Worm (Caenorhabditis elegans) whole organism, L2 larva: ENCODE measurements around the gene srh-141.

Source experiments
- C34F6.9 ChIP-seq: fragments of 150-350 bp; optimal IDR thresholded peaks from 2 replicates; lab custom pipeline; 2014; ENCODE audit warnings: missing biosample characterization, missing genetic modification characterization
- F13H6.1 ChIP-seq: sonication (generic microtip); optimal IDR thresholded peaks from 2 replicates; lab custom pipeline; 2016; ENCODE audit warnings: missing genetic modification characterization, missing compliant biosample characterization
- R02D3.7 ChIP-seq: fragments of 150-350 bp; optimal IDR thresholded peaks from 2 replicates; lab custom pipeline; 2014; ENCODE audit warnings: missing biosample characterization, missing genetic modification characterization
- ZK546.5 ChIP-seq: sonication (generic microtip); optimal IDR thresholded peaks from 2 replicates; lab custom pipeline; 2017; ENCODE audit warnings: missing biosample characterization, missing genetic modification characterization
- alr-1 ChIP-seq: fragments of 150-350 bp; optimal IDR thresholded peaks from 2 replicates; lab custom pipeline; 2014; ENCODE audit warnings: missing biosample characterization, missing genetic modification characterization
- blmp-1 ChIP-seq: sonication (generic microtip); optimal IDR thresholded peaks from 2 replicates; lab custom pipeline; 2017; ENCODE audit warnings: missing genetic modification characterization, mild to moderate bottlenecking, missing compliant biosample characterization, antibody characterized with exemption, moderate library complexity; ENCODE audit not compliant: insufficient read depth
- ceh-82 ChIP-seq: fragments of 150-350 bp; optimal IDR thresholded peaks from 2 replicates; lab custom pipeline; 2014; ENCODE audit warnings: missing biosample characterization, missing genetic modification characterization
- crh-2 ChIP-seq: sonication (generic microtip); optimal IDR thresholded peaks from 2 replicates; lab custom pipeline; 2017; ENCODE audit warnings: missing biosample characterization, missing genetic modification characterization
- dmd-4 ChIP-seq: sonication (generic microtip); optimal IDR thresholded peaks from 2 replicates; lab custom pipeline; 2017; ENCODE audit warnings: missing biosample characterization, missing genetic modification characterization
- elt-3 ChIP-seq: sonication (generic microtip); optimal IDR thresholded peaks from 2 replicates; lab custom pipeline; 2017; ENCODE audit warnings: missing biosample characterization, missing genetic modification characterization
- fos-1 ChIP-seq: fragments of 150-350 bp; optimal IDR thresholded peaks from 2 replicates; lab custom pipeline; 2014; ENCODE audit warnings: missing biosample characterization, missing genetic modification characterization
- gmeb-1 ChIP-seq: fragments of 150-350 bp; optimal IDR thresholded peaks from 2 replicates; lab custom pipeline; 2014; ENCODE audit warnings: missing biosample characterization, missing genetic modification characterization
- lin-11 ChIP-seq: fragments of 150-350 bp; sonication (generic microtip); optimal IDR thresholded peaks from 2 replicates; lab custom pipeline; 2014; ENCODE audit warnings: missing biosample characterization, missing genetic modification characterization, inconsistent platforms, mixed read lengths
- lin-39 ChIP-seq: fragments of 150-350 bp; optimal IDR thresholded peaks from 2 replicates; lab custom pipeline; 2014; ENCODE audit warnings: missing biosample characterization, missing genetic modification reagents, missing genetic modification characterization
- lsy-2 ChIP-seq, 2 experiments: fragments of 150-350 bp in 1 of 2; sonication (generic microtip) in 1 of 2; optimal IDR thresholded peaks; 2 replicates each; lab custom pipeline; 2014 to 2017; ENCODE audit warnings: missing biosample characterization in 2 of 2, missing genetic modification characterization in 2 of 2
- mdl-1 ChIP-seq, 2 experiments: fragments of 150-350 bp in 1 of 2; sonication (generic microtip) in 1 of 2; optimal IDR thresholded peaks; 2 replicates each; lab custom pipeline; 2017; ENCODE audit warnings: missing biosample characterization in 2 of 2, missing genetic modification characterization in 2 of 2
- nhr-10 ChIP-seq: sonication (generic microtip); optimal IDR thresholded peaks from 2 replicates; lab custom pipeline; 2017; ENCODE audit warnings: missing biosample characterization, missing genetic modification characterization
- nhr-11 ChIP-seq: fragments of 150-350 bp; optimal IDR thresholded peaks from 2 replicates; lab custom pipeline; 2014; ENCODE audit warnings: missing biosample characterization, missing genetic modification characterization
- nhr-12 ChIP-seq: fragments of 150-350 bp; optimal IDR thresholded peaks from 2 replicates; lab custom pipeline; 2014; ENCODE audit warnings: missing biosample characterization, missing genetic modification characterization
- nhr-129 ChIP-seq: fragments of 150-350 bp; optimal IDR thresholded peaks from 2 replicates; lab custom pipeline; 2014; ENCODE audit warnings: missing biosample characterization, missing genetic modification characterization
- nhr-21 ChIP-seq: fragments of 150-350 bp; optimal IDR thresholded peaks from 2 replicates; lab custom pipeline; 2014; ENCODE audit warnings: missing biosample characterization, missing genetic modification characterization
- nhr-23 ChIP-seq: fragments of 150-350 bp; optimal IDR thresholded peaks from 2 replicates; lab custom pipeline; 2014; ENCODE audit warnings: missing biosample characterization, missing genetic modification reagents, missing genetic modification characterization
- nhr-237 ChIP-seq: fragments of 150-350 bp; optimal IDR thresholded peaks from 2 replicates; lab custom pipeline; 2014; ENCODE audit warnings: missing biosample characterization, missing genetic modification characterization
- nhr-25 ChIP-seq: fragments of 150-350 bp; sonication (generic microtip); optimal IDR thresholded peaks from 3 replicates; lab custom pipeline; 2014; ENCODE audit warnings: missing biosample characterization, missing genetic modification characterization
- nhr-6 ChIP-seq: fragments of 150-350 bp; optimal IDR thresholded peaks from 2 replicates; lab custom pipeline; 2014; ENCODE audit warnings: missing biosample characterization, missing genetic modification characterization
- nhr-77 ChIP-seq: fragments of 150-350 bp; optimal IDR thresholded peaks from 2 replicates; lab custom pipeline; 2014; ENCODE audit warnings: missing biosample characterization, missing genetic modification characterization
- peb-1 ChIP-seq: fragments of 150-350 bp; optimal IDR thresholded peaks from 2 replicates; lab custom pipeline; 2014; ENCODE audit warnings: missing biosample characterization, missing genetic modification characterization
- sem-4 ChIP-seq: fragments of 150-350 bp; optimal IDR thresholded peaks from 2 replicates; lab custom pipeline; 2014; ENCODE audit warnings: missing biosample characterization, missing genetic modification reagents, missing genetic modification characterization
- snpc-4 ChIP-seq: fragments of 150-350 bp; optimal IDR thresholded peaks from 2 replicates; lab custom pipeline; 2014; ENCODE audit warnings: missing biosample characterization, missing genetic modification characterization
- unc-39 ChIP-seq: fragments of 150-350 bp; optimal IDR thresholded peaks from 2 replicates; lab custom pipeline; 2014; ENCODE audit warnings: missing biosample characterization, missing genetic modification characterization
- unc-55 ChIP-seq: fragments of 150-350 bp; sonication (generic microtip); optimal IDR thresholded peaks from 3 replicates; lab custom pipeline; 2014; ENCODE audit warnings: missing biosample characterization, missing genetic modification reagents, missing genetic modification characterization
- unc-62 ChIP-seq: fragments of 150-350 bp; optimal IDR thresholded peaks from 2 replicates; lab custom pipeline; 2014; ENCODE audit warnings: missing biosample characterization, missing genetic modification reagents, missing genetic modification characterization
- ztf-11 ChIP-seq: sonication (generic microtip); optimal IDR thresholded peaks from 2 replicates; lab custom pipeline; 2017; ENCODE audit warnings: missing biosample characterization, missing genetic modification characterization
- ztf-4 ChIP-seq: fragments of 150-350 bp; optimal IDR thresholded peaks from 2 replicates; lab custom pipeline; 2014; ENCODE audit warnings: missing biosample characterization, missing genetic modification characterization

The srh-141 gene

DNA sequence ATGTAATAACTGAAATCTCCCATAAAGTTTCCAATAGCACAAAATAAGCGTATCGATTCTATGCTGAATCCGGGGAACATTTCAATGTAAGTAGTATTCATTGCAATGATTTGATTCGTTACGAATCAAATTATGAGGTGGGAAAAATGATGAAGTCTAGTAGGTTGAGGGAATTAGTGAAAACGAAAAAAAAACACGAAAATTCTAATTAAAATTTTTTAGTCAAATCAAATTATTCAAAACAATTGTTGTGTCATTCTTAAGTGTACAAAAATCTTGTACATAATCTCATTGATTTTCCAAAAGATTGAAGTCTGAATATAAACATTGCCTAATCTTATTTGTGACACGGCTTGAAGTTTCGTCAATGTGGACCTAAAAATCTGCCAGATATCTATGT is 19.3 kb upstream of the srh-141 start, which contains the start of gene srw-29:
TSS of gene srw-29 (minus strand) at position 101 of the 400 bp plus-strand sequence.
- TF ChIP-seq dmd-4 (tag; lab: Kevin White, UChicago): no peak
- TF ChIP-seq elt-3: no peak
- TF ChIP-seq gmeb-1 (tag; lab: Kevin White, UChicago): no peak
- TF ChIP-seq blmp-1: no peak

DNA sequence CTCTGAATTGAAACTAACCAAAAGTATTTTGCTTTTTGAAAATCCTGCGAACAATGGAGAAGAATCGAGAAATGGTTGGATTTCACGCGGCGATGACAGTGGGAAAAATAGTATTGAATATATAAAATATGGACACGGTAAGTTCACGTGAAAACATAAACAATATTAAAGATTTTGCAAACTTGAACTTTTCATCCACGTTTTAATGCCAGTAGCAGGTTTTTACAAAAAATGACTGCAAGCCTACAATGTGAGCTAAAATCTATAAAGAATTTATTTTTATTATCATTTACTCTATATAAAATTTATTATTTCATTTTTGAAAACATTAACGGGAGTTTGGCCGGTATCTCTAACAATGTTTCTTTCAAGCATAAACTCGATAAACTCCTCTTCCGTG is 14.2 kb upstream of the srh-141 start, which contains the start of gene F26D2.10:
TSS of gene F26D2.10 (minus strand) at position 101 of the 400 bp plus-strand sequence.
- TF ChIP-seq R02D3.7 (tag; lab: Kevin White, UChicago): no peak
- no peak for TF ChIP-seq nhr-237 (tag; lab: Kevin White, UChicago)
- TF ChIP-seq nhr-129: no peak
- TF ChIP-seq crh-2: no peak
- no peak for TF ChIP-seq fos-1
- TF ChIP-seq nhr-6: no peak
- no peak for TF ChIP-seq unc-39 (tag; lab: Kevin White, UChicago)
- no peak for TF ChIP-seq ztf-11 (tag; lab: Kevin White, UChicago)
- no peak for TF ChIP-seq nhr-11 (tag; lab: Kevin White, UChicago)
- no peak for TF ChIP-seq lin-11 (tag; lab: Kevin White, UChicago)
- no peak for TF ChIP-seq F13H6.1 (tag; lab: Kevin White, UChicago)
- TF ChIP-seq lsy-2 (tag; optimal IDR thresholded peaks at IDR 0.05; lab: Kevin White, UChicago): no peak
- TF ChIP-seq mdl-1 (tag; optimal IDR thresholded peaks at IDR 0.05; lab: Kevin White, UChicago): no peak

DNA sequence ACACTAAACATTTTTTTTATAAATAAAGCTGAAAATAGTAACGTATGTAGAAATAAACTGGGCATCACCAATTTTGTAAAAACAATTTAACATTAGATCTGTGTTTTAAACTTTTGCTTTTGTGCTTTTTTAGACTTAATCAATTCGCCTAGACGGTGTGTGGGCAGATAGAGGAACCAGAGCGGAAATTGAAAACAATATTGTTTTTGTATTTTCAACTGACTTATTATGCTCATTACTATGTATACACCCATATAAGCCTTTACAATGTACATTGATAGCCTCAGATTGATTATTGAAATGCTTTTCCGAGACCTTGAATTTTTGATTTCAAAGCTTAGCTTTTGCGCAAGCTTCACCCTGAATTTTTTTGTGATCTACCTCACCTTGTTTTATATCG is 13.8 kb upstream of the srh-141 start, which contains the start of gene str-73:
TSS of gene str-73 (plus strand) at position 301 of the 400 bp plus-strand sequence.
- TF ChIP-seq C34F6.9 (no peak), lin-11 (tag; lab: Kevin White, UChicago) (no peak), ztf-4 (tag; lab: Kevin White, UChicago) (no peak), crh-2 (no peak), alr-1 (no peak), nhr-25 (tag; lab: Kevin White, UChicago) (no peak), nhr-23 (tag; lab: Kevin White, UChicago) (no peak), ZK546.5 (tag; lab: Kevin White, UChicago) (no peak), nhr-12 (tag; lab: Kevin White, UChicago) (no peak)

DNA sequence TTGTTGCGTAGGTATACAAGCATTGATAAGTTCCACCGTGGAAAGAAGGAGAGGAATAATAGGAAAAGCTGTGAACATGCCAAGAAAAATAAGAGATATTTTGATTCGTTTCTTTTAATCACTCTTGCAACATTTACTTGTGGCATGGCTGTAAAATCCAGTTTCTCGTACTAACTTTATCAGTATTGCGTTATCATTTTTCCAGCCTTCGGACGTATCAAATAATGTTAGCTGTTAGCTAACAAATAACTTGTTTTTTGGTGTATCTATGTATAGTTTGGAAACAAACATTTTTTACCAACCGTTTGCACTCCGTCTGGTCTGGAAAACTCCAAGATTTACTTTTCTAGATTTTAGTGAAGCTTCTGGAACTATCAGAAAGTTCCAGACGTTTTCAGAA is 10.3 kb upstream of the srh-141 start, which contains the start of gene clec-234:
TSS of gene clec-234 (minus strand) at position 101 of the 400 bp plus-strand sequence.
- no peak for TF ChIP-seq blmp-1
- TF ChIP-seq unc-62: no peak
- no peak for TF ChIP-seq unc-55
- no peak for TF ChIP-seq fos-1
- TF ChIP-seq nhr-6: no peak
- no peak for TF ChIP-seq gmeb-1 (tag; lab: Kevin White, UChicago)
- TF ChIP-seq mdl-1 (tag; optimal IDR thresholded peaks at IDR 0.05; lab: Kevin White, UChicago): no peak
- no peak for TF ChIP-seq nhr-25 (tag; lab: Kevin White, UChicago)

DNA sequence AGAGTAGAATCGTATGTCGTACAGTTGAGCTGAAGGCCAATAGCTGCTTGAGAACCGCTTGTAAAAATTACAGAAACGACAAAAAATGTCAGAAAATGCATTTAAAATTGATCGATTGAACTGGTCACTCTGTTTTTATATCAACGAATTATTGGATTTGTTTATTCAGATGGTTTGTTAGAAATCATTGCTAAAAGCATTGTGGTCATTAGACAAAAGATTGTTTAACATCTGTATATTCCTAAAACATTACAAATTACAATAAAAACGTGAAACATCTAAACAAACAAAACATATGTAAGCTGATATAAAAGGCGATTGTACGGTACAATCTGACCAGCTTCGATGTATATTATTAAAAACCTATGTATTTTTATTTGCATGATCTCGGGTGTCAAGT is 8.2 kb upstream of the srh-141 start, which contains the start of the genes F26D2.13 and F26D2.14:
TSS of gene F26D2.13 (minus strand) at position 101 of the 400 bp plus-strand sequence.
TSS of gene F26D2.14 (plus strand) at position 346 of the 400 bp plus-strand sequence.
- no peak for TF ChIP-seq nhr-21 (tag; lab: Kevin White, UChicago)
- no peak for TF ChIP-seq lin-11 (tag; lab: Kevin White, UChicago)
- TF ChIP-seq unc-62: no peak
- no peak for TF ChIP-seq sem-4 (tag; lab: Kevin White, UChicago)
- no peak for TF ChIP-seq lin-39 (tag; lab: Kevin White, UChicago)
- no peak for TF ChIP-seq mdl-1 (tag; optimal IDR thresholded peaks at IDR 0.05; lab: Kevin White, UChicago)
- no peak for TF ChIP-seq nhr-25 (tag; lab: Kevin White, UChicago)
- no peak for TF ChIP-seq unc-55
- TF ChIP-seq fos-1: no peak
- TF ChIP-seq ceh-82 (tag; lab: Kevin White, UChicago): no peak
- TF ChIP-seq crh-2: no peak
- TF ChIP-seq nhr-77 (tag; lab: Kevin White, UChicago): no peak
- no peak for TF ChIP-seq snpc-4 (tag; lab: Kevin White, UChicago)
- TF ChIP-seq unc-39 (tag; lab: Kevin White, UChicago): no peak
- no peak for TF ChIP-seq R02D3.7 (tag; lab: Kevin White, UChicago)
- TF ChIP-seq nhr-10 (tag; lab: Kevin White, UChicago): no peak
- TF ChIP-seq nhr-237 (tag; lab: Kevin White, UChicago): no peak
- no peak for TF ChIP-seq C34F6.9
- TF ChIP-seq peb-1: no peak
- no peak for TF ChIP-seq ztf-11 (tag; lab: Kevin White, UChicago)
